Worm (Caenorhabditis elegans) whole organism, L4/young adult: ENCODE measurements around the gene snf-7.

Source experiments
- W03F9.2 ChIP-seq: fragments of 150-350 bp; optimal IDR thresholded peaks from 2 replicates; lab custom pipeline; 2014; ENCODE audit warnings: missing biosample characterization, missing genetic modification characterization
- dao-5 ChIP-seq: sonication (generic microtip); optimal IDR thresholded peaks from 2 replicates; lab custom pipeline; 2016; ENCODE audit warnings: missing genotype, missing genetic modification characterization, moderate library complexity, missing compliant biosample characterization
- him-1 ChIP-seq: sonication (generic microtip); optimal IDR thresholded peaks from 2 replicates; lab custom pipeline; 2016; ENCODE audit warnings: missing genotype, missing genetic modification reagents, missing genetic modification characterization, missing compliant biosample characterization

The snf-7 gene

DNA sequence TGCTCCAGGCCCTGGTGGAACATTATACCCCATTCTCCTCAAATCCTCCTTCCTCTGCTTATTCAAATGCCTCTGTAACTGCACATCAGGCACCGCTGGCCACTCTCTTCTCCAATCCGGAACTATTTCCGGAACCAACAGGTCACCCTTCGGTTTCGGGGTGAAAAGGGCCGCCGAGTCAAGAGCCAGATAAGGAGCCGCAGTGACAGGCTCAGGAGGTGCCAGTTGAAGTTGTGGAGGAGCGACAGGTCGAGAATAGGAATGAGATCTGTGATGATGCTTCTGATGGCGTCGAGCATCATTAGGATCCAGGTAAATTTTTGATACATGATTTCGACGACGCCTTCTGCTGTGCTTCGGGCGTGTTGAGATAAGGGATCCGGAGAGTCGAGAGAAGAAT is 7.0 kb upstream of the snf-7 start:
- no peak for TF ChIP-seq dao-5
- no peak for TF ChIP-seq W03F9.2 (tag; lab: Kevin White, UChicago)
- no peak for TF ChIP-seq him-1 (tag; lab: Kevin White, UChicago)

DNA sequence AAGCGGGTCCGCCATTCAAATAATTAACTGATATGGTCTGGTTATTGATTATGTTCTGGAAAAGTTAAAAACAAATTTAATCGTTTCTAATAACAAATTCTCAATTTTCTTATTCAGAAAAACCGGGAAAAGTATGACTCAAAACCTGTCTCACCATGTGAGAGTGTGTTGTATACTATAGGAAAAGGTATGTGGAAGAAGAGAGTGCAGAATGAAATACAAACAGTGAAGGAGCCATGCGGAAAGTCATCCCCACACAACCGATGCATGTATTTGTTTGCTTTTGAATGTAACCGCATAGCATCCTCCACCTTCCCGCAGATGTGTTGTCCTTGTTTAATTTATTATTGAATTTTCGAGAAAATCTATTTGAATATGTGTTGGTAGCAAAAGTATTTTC is 4.8 kb upstream of the snf-7 start, which contains the start of gene ZK1010.8:
TSS of gene ZK1010.8 (minus strand) at position 214 of the 400 bp plus-strand sequence.
- no peak for TF ChIP-seq dao-5
- TF ChIP-seq him-1 (tag; lab: Kevin White, UChicago) = no peak
- no peak for TF ChIP-seq W03F9.2 (tag; lab: Kevin White, UChicago)

- TF ChIP-seq him-1 (tag; lab: Kevin White, UChicago) = no peak
- no peak for TF ChIP-seq dao-5
- TF ChIP-seq W03F9.2 (tag; lab: Kevin White, UChicago) = no peak
Observed at ce11 chrIII:13002098-13002497, 3.2 kb upstream of the snf-7 start, which contains the start of gene ZK1010.10. ZK1010.10 (plus strand) TSS chrIII:13002383.

DNA sequence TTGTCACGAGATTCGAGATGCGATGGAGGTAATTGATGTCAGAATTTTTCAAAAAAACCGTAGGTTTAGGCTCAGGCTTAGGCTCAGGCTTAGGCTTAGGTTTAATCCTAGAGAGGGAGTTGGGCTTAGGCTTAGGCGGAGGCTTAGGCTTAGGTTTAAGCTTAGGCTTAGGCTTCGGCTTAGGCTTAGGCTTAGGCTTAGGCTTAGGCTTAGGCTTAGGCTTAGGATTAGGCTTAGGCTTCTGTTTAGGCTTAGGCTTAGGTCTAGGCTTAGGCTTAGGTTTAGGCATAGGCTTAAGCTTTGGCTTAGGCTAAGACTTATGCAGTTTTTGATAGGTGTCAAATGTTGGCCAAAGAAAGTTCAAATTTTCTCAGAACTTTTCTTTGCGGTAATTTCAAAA is 945 bp upstream of the snf-7 start:
- TF ChIP-seq W03F9.2 (tag; lab: Kevin White, UChicago) (no peak), him-1 (tag; lab: Kevin White, UChicago) (no peak), dao-5 (no peak)

ce11 chrIII:13011927-13012326 is 6.7 kb downstream of the snf-7 start:
- no peak for TF ChIP-seq dao-5

- TF ChIP-seq dao-5 (no peak), him-1 (tag; lab: Kevin White, UChicago) (no peak), W03F9.2 (tag; lab: Kevin White, UChicago) (no peak)
Observed at ce11 chrIII:13013912-13014311, 8.7 kb downstream of the snf-7 start.

ce11 chrIII:13015754-13016317 is 10.6 kb downstream of the snf-7 start:
- peak; percentile 51 for TF ChIP-seq dao-5
- peak; percentile 56 for TF ChIP-seq W03F9.2 (tag; lab: Kevin White, UChicago)
- peak; percentile 6 for TF ChIP-seq him-1 (tag; lab: Kevin White, UChicago)

- TF ChIP-seq W03F9.2 (tag; lab: Kevin White, UChicago) (no peak), him-1 (tag; lab: Kevin White, UChicago) (no peak), dao-5 (no peak)
Observed at ce11 chrIII:13018619-13019018, 13.4 kb downstream of the snf-7 start, which contains the start of gene col-98. col-98 (plus strand) TSS chrIII:13019008.

DNA sequence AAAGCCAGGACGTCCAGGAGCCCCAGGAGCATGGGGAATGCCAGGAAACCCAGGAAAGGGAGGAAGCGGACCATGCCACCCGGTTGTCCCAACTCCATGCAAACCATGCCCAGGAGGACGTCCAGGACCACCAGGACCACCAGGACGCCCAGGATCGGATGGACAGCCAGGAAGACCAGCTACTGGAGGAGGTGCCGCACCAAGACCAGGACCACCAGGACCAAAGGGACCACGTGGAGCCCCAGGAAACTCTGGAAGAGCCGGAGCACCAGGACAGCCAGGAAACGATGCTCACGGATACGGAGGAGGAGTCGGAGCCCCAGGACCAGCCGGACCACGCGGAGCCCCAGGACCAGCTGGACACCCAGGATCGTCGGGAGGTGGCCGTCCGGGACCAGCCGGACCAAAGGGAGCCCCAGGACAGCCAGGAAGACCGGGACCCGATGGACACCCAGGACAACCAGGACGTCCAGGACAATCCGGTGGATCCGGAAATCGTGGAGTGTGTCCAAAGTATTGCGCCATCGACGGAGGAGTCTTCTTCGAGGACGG is 14.4 kb downstream of the snf-7 start:
- TF ChIP-seq him-1 (tag; lab: Kevin White, UChicago) = no peak
- no peak for TF ChIP-seq W03F9.2 (tag; lab: Kevin White, UChicago)
- TF ChIP-seq dao-5 = no peak

- no peak for TF ChIP-seq him-1 (tag; lab: Kevin White, UChicago)
- TF ChIP-seq W03F9.2 (tag; lab: Kevin White, UChicago) = no peak
- TF ChIP-seq dao-5 = no peak
Observed at ce11 chrIII:13020741-13021140, 15.5 kb downstream of the snf-7 start, which contains the start of gene cyp-13A11. cyp-13A11 (plus strand) TSS chrIII:13021006.

- no peak for TF ChIP-seq W03F9.2 (tag; lab: Kevin White, UChicago)
- TF ChIP-seq him-1 (tag; lab: Kevin White, UChicago) = no peak
- no peak for TF ChIP-seq dao-5
Observed at ce11 chrIII:13024281-13024680, 19.0 kb downstream of the snf-7 start, which contains the start of gene cyp-13A12. cyp-13A12 (plus strand) TSS chrIII:13024547.

DNA sequence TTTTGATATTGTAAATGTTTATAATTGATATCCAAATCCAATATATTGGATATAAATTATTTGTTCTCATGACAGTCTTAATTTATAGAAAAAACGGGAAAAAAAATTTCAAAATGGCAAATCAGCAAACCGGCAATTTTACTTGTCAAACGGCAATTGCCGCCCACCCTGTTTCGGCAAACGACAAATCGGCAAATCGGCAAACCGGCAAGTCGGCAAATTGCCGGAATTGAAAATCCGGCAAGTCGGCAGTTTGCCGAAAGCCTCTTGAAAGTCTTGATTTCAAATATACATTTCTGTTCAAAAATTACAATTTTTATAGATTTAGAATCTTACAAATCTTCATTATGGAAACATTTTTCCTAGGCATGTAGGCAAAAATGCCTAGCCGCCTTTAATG is 22.7 kb downstream of the snf-7 start:
- TF ChIP-seq dao-5 (no peak), W03F9.2 (tag; lab: Kevin White, UChicago) (no peak), him-1 (tag; lab: Kevin White, UChicago) (no peak)

- TF ChIP-seq W03F9.2 (tag; lab: Kevin White, UChicago) (no peak), dao-5 (no peak), him-1 (tag; lab: Kevin White, UChicago) (no peak)
Observed at ce11 chrIII:13029608-13030007, 24.3 kb downstream of the snf-7 start, which contains the start of gene F14F7.4. F14F7.4 (minus strand) TSS chrIII:13029708.

ce11 chrIII:13030551-13030950 is 25.3 kb downstream of the snf-7 start, which contains the start of gene F14F7.7:
F14F7.7 (plus strand) TSS chrIII:13030904.
- TF ChIP-seq W03F9.2 (tag; lab: Kevin White, UChicago) = no peak
- TF ChIP-seq him-1 (tag; lab: Kevin White, UChicago) = no peak
- TF ChIP-seq dao-5 = no peak

DNA sequence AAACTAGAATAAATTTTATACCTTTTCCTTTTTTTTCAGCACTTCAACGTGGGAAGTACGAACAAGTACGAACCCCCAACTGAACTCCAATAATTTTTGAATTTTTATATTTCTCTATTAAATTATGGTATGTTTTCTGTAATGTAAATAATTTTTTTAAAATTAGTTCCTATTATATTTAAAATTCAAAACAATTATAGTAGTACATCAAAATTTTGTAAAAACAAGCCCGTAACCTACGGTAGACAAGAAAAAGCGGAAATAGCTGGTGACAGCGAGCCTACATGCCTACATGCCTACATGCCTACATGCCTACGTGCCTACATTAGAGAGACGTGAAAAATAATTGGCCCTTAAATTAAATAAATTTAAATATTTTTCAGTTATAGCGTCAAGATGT is 26.4 kb downstream of the snf-7 start, which contains the start of gene F14F7.5:
TSS of gene F14F7.5 (plus strand) at position 301 of the 400 bp plus-strand sequence.
- TF ChIP-seq W03F9.2 (tag; lab: Kevin White, UChicago) = no peak
- TF ChIP-seq dao-5 = no peak
- no peak for TF ChIP-seq him-1 (tag; lab: Kevin White, UChicago)
